Worm (Caenorhabditis elegans) whole organism, late embryonic: ENCODE results near the gene tbc-17.

Experiments used
- ceh-18 ChIP-seq: sonication (generic microtip); optimal IDR thresholded peaks from 2 replicates; lab custom pipeline; 2016; ENCODE audit warnings: missing genetic modification characterization, missing compliant biosample characterization
- fkh-6 ChIP-seq: sonication (generic microtip); optimal IDR thresholded peaks from 2 replicates; lab custom pipeline; 2016; ENCODE audit warnings: missing genetic modification characterization, missing compliant biosample characterization
- hlh-15 ChIP-seq: sonication (generic microtip); optimal IDR thresholded peaks from 2 replicates; lab custom pipeline; 2016; ENCODE audit warnings: missing genetic modification characterization, missing compliant biosample characterization
- nfya-1 ChIP-seq: sonication (generic microtip); optimal IDR thresholded peaks from 2 replicates; lab custom pipeline; 2017; ENCODE audit warnings: missing genetic modification characterization, mild to moderate bottlenecking, missing compliant biosample characterization, antibody characterized with exemption, moderate library complexity
- nhr-11 ChIP-seq: fragments of 150-350 bp; optimal IDR thresholded peaks from 2 replicates; lab custom pipeline; 2014; ENCODE audit warnings: missing biosample characterization, missing genetic modification characterization
- pha-4 ChIP-seq: fragments of 150-350 bp; optimal IDR thresholded peaks from 2 replicates; lab custom pipeline; 2018; ENCODE audit warnings: missing biosample characterization, missing genetic modification reagents, missing genetic modification characterization
- sox-4 ChIP-seq: sonication (generic microtip); optimal IDR thresholded peaks from 2 replicates; lab custom pipeline; 2017; ENCODE audit warnings: mild to moderate bottlenecking, missing genetic modification characterization, inconsistent platforms, missing compliant biosample characterization

ce11 chrII:12774402-12774801, 80.2 kb downstream of the tbc-17 start, which contains the start of gene Y46G5A.14:
- TF ChIP-seq fkh-6 (no peak), pha-4 (tag; lab: Kevin White, UChicago) (no peak), nfya-1 (tag; lab: Kevin White, UChicago) (no peak), sox-4 (tag; lab: Kevin White, UChicago) (no peak), hlh-15 (tag; lab: Kevin White, UChicago) (no peak), nhr-11 (tag; lab: Kevin White, UChicago) (no peak), ceh-18 (tag; lab: Kevin White, UChicago) (no peak)
